Worm (Caenorhabditis elegans): ENCODE data around the gene K08C7.1.

Gene K08C7.1

ce11 chrIV:10706090-10706489 is 49.5 kb downstream of the K08C7.1 start, which contains the start of gene R102.6:
Gene R102.6, minus strand, starts transcription at chrIV:10706190.
- no peak for TF ChIP-seq unc-62 (GFP tag; optimal IDR thresholded peaks at IDR 0.05)
